Worm (Caenorhabditis elegans) whole organism, L1 larva: Measurements from ENCODE around the gene lin-26.

Source experiments
- C04F5.9 ChIP-seq: sonication (generic microtip); optimal IDR thresholded peaks from 2 replicates; lab custom pipeline; 2016; ENCODE audit warnings: missing genetic modification characterization, missing compliant biosample characterization
- C34B4.2 ChIP-seq: sonication (generic microtip); optimal IDR thresholded peaks from 2 replicates; lab custom pipeline; 2017; ENCODE audit warnings: mild to moderate bottlenecking, missing genetic modification characterization, missing compliant biosample characterization
- F16B12.6 ChIP-seq: fragments of 150-350 bp; optimal IDR thresholded peaks from 2 replicates; lab custom pipeline; 2014; ENCODE audit warnings: missing biosample characterization, missing genetic modification characterization
- aly-2 ChIP-seq: fragments of 150-350 bp; optimal IDR thresholded peaks from 2 replicates; lab custom pipeline; 2014; ENCODE audit warnings: missing biosample characterization, missing genetic modification characterization
- blmp-1 ChIP-seq: fragments of 150-350 bp; optimal IDR thresholded peaks from 2 replicates; lab custom pipeline; 2014; ENCODE audit warnings: missing biosample characterization, missing genetic modification characterization
- dpl-1 ChIP-seq, 3 experiments: fragments of 150-350 bp in 2 of 3; sonication (generic microtip) in 1 of 3; optimal IDR thresholded peaks; 2 replicates each; lab custom pipeline; 2014 to 2017; ENCODE audit warnings: missing biosample characterization in 3 of 3, missing genetic modification characterization in 3 of 3, missing genetic modification reagents in 3 of 3
- efl-1 ChIP-seq, 4 experiments: fragments of 150-350 bp; optimal IDR thresholded peaks in 3 of 4; peaks in 1 of 4; 1 replicate in 1 of 4; 2 replicates in 3 of 4; lab custom pipeline; 2014; ENCODE audit warnings: missing biosample characterization in 2 of 4, missing genetic modification characterization in 2 of 4, missing genetic modification reagents in 2 of 4
- elt-2 ChIP-seq: sonication (generic microtip); optimal IDR thresholded peaks from 2 replicates; lab custom pipeline; 2016; ENCODE audit warnings: missing genetic modification characterization, mild to moderate bottlenecking, inconsistent platforms, missing compliant biosample characterization, missing genetic modification reagents
- fkh-4 ChIP-seq: sonication (generic microtip); optimal IDR thresholded peaks from 2 replicates; lab custom pipeline; 2016; ENCODE audit warnings: missing compliant biosample characterization, missing genetic modification characterization, borderline replicate concordance
- fos-1 ChIP-seq: fragments of 150-350 bp; optimal IDR thresholded peaks from 2 replicates; lab custom pipeline; 2014; ENCODE audit warnings: missing biosample characterization, missing genetic modification characterization
- grh-1 ChIP-seq: fragments of 200-800 bp; sonication (Bioruptor generic); IDR thresholded peaks from 2 replicates; pipeline ENCODE4 v1.3.6; 2022; ENCODE audit warnings: missing genetic modification reagents, missing genetic modification characterization, missing compliant biosample characterization
- hpl-2 ChIP-seq: fragments of 150-350 bp; optimal IDR thresholded peaks from 2 replicates; lab custom pipeline; 2014; ENCODE audit warnings: missing biosample characterization, missing genetic modification reagents, missing genetic modification characterization
- jun-1 ChIP-seq: fragments of 150-350 bp; optimal IDR thresholded peaks from 2 replicates; lab custom pipeline; 2014; ENCODE audit warnings: missing biosample characterization, missing genetic modification reagents, missing genetic modification characterization
- lin-14 ChIP-seq: fragments of 200-800 bp; sonication (Bioruptor generic); optimal IDR thresholded peaks from 2 replicates; lab custom pipeline; 2018; ENCODE audit warnings: mild to moderate bottlenecking, missing genetic modification characterization, moderate library complexity, missing compliant biosample characterization
- lin-35 ChIP-seq, 2 experiments: fragments of 150-350 bp; optimal IDR thresholded peaks; 2 replicates each; lab custom pipeline; 2014; ENCODE audit warnings: missing biosample characterization in 2 of 2, missing genetic modification characterization in 2 of 2, missing genetic modification reagents in 2 of 2
- lin-39 ChIP-seq: fragments of 150-350 bp; optimal IDR thresholded peaks from 2 replicates; lab custom pipeline; 2014; ENCODE audit warnings: missing biosample characterization, missing genetic modification reagents, missing genetic modification characterization
- lir-3 ChIP-seq: sonication (generic microtip); optimal IDR thresholded peaks from 2 replicates; lab custom pipeline; 2016; ENCODE audit warnings: mild to moderate bottlenecking, missing genetic modification characterization, moderate library complexity, missing compliant biosample characterization; ENCODE audit not compliant: poor library complexity
- lsy-2 ChIP-seq, 2 experiments: fragments of 150-350 bp; optimal IDR thresholded peaks; 2 replicates each; lab custom pipeline; 2014; ENCODE audit warnings: missing biosample characterization in 2 of 2, missing genetic modification characterization in 2 of 2
- mdl-1 ChIP-seq, 2 experiments: fragments of 150-350 bp; optimal IDR thresholded peaks; 2 replicates each; lab custom pipeline; 2014 to 2017; ENCODE audit warnings: missing biosample characterization in 2 of 2, missing genetic modification characterization in 2 of 2, inconsistent platforms in 1 of 2
- mep-1 ChIP-seq: fragments of 150-350 bp; optimal IDR thresholded peaks from 2 replicates; lab custom pipeline; 2014; ENCODE audit warnings: missing biosample characterization, missing genetic modification characterization
- nhr-11 ChIP-seq: fragments of 150-350 bp; optimal IDR thresholded peaks from 2 replicates; lab custom pipeline; 2014; ENCODE audit warnings: missing biosample characterization, missing genetic modification characterization
- nhr-12 ChIP-seq: sonication (generic microtip); optimal IDR thresholded peaks from 2 replicates; lab custom pipeline; 2017; ENCODE audit warnings: missing biosample characterization, missing genetic modification characterization
- nhr-20 ChIP-seq: sonication (generic microtip); optimal IDR thresholded peaks from 2 replicates; lab custom pipeline; 2016; ENCODE audit warnings: mild to moderate bottlenecking, missing genetic modification characterization, missing compliant biosample characterization
- nhr-237 ChIP-seq: fragments of 150-350 bp; optimal IDR thresholded peaks from 2 replicates; lab custom pipeline; 2014; ENCODE audit warnings: missing biosample characterization, missing genetic modification characterization
- nhr-71 ChIP-seq: sonication (generic microtip); optimal IDR thresholded peaks from 2 replicates; lab custom pipeline; 2016; ENCODE audit warnings: mild to moderate bottlenecking, missing genetic modification characterization, moderate library complexity, missing compliant biosample characterization
- nhr-85 ChIP-seq: sonication (generic microtip); peaks from one replicate; lab custom pipeline; 2016; ENCODE audit warnings: missing genetic modification characterization, inconsistent platforms, missing compliant biosample characterization
- nhr-90 ChIP-seq: sonication (generic microtip); optimal IDR thresholded peaks from 2 replicates; lab custom pipeline; 2016; ENCODE audit warnings: mild to moderate bottlenecking, missing genetic modification characterization, missing compliant biosample characterization; ENCODE audit not compliant: poor library complexity
- pag-3 ChIP-seq: sonication (generic microtip); optimal IDR thresholded peaks from 2 replicates; lab custom pipeline; 2017; ENCODE audit warnings: missing genetic modification characterization, mild to moderate bottlenecking, missing compliant biosample characterization, antibody characterized with exemption, borderline replicate concordance; ENCODE audit not compliant: insufficient read depth
- pax-3 ChIP-seq: fragments of 200-800 bp; sonication (Bioruptor generic); optimal IDR thresholded peaks from 2 replicates; lab custom pipeline; 2018; ENCODE audit warnings: mild to moderate bottlenecking, missing genetic modification characterization, moderate library complexity, missing compliant biosample characterization
- rnt-1 ChIP-seq: sonication (generic microtip); optimal IDR thresholded peaks from 2 replicates; lab custom pipeline; 2016; ENCODE audit warnings: mild to moderate bottlenecking, missing genetic modification characterization, moderate library complexity, missing compliant biosample characterization
- snpc-4 ChIP-seq: fragments of 150-350 bp; optimal IDR thresholded peaks from 2 replicates; lab custom pipeline; 2014; ENCODE audit warnings: missing biosample characterization, missing genetic modification characterization
- snu-23 ChIP-seq: sonication (generic microtip); optimal IDR thresholded peaks from 2 replicates; lab custom pipeline; 2016; ENCODE audit warnings: missing genetic modification characterization, missing compliant biosample characterization
- sox-4 ChIP-seq: sonication (generic microtip); optimal IDR thresholded peaks from 2 replicates; lab custom pipeline; 2016; ENCODE audit warnings: missing genetic modification characterization, missing compliant biosample characterization
- unc-86 ChIP-seq: sonication (generic microtip); optimal IDR thresholded peaks from 2 replicates; lab custom pipeline; 2016; ENCODE audit warnings: missing genetic modification characterization, missing compliant biosample characterization
- unc-98 ChIP-seq: fragments of 200-800 bp; sonication (Bioruptor generic); IDR thresholded peaks from 2 replicates; pipeline ENCODE4 v1.3.6; 2022; ENCODE audit warnings: missing genetic modification characterization, missing compliant biosample characterization
- xbp-1 ChIP-seq: sonication (generic microtip); optimal IDR thresholded peaks from 2 replicates; lab custom pipeline; 2016; ENCODE audit warnings: missing genetic modification characterization, missing compliant biosample characterization
- ztf-4 ChIP-seq: fragments of 150-350 bp; optimal IDR thresholded peaks from 2 replicates; lab custom pipeline; 2014; ENCODE audit warnings: missing biosample characterization, missing genetic modification characterization

Gene lin-26

DNA sequence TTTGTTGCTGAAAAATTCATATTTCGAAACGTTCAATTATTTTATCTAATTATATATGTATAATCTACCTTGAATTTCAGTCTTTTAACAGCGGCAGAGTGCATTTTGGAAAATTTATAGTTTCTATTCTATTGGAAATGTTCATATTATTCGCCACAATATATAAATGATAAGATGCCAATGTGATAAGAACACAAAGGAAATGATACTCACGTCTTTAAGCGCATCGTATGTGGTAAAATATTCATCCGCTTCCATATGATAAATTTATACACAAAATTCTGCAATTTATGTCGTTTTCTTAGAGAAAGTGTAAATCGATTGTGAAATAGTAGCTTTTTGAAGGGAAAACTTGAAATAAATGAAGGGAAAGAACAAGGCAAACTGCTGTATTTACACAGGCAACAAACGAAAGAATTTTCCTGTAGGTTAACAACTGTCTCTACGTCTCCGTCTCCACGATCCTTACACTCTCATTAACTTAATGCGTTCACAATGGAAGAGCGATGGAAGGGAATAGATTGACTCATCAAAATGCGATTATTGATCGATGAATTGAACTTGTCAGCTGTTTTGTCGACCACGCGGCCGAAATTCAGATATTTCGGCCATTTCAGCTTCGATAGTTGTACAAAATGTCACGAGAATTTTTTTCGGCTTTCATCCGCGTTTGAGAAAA, 19.9 kb upstream of the lin-26 start, which contains the start of gene alfa-1:
alfa-1 (minus strand) TSS at position 515 of the 679 bp plus-strand sequence.
- TF ChIP-seq nhr-85 (peak; percentile 53), aly-2 (tag; lab: Kevin White, UChicago) (no peak), nhr-90 (tag; lab: Kevin White, UChicago) (no peak), F16B12.6 (tag; lab: Kevin White, UChicago) (peak; percentile 7), C04F5.9 (no peak), grh-1 (GFP tag; lab: Robert Waterston, UW) (no peak), hpl-2 (no peak), snpc-4 (tag; lab: Kevin White, UChicago) (no peak), fkh-4 (tag; lab: Kevin White, UChicago) (no peak), lsy-2 (tag; optimal IDR thresholded peaks at IDR 0.05; lab: Kevin White, UChicago) (peak in 1 of 2 experiments; percentile 36), rnt-1 (tag; lab: Kevin White, UChicago) (peak; percentile 46), lir-3 (peak; percentile 8), lin-14 (peak; percentile 74), lin-39 (no peak), nhr-237 (tag; lab: Kevin White, UChicago) (no peak), unc-86 (tag; lab: Kevin White, UChicago) (no peak), pag-3 (tag; lab: Kevin White, UChicago) (no peak), efl-1 (optimal IDR thresholded peaks at IDR 0.05; lab: Kevin White, UChicago) (peak in 1 of 2 experiments; percentile 5), efl-1 (GFP tag; optimal IDR thresholded peaks at IDR 0.05 in 1 of 2; lab: Kevin White, UChicago) (peak in 1 of 2 experiments; percentile 30), blmp-1 (peak; percentile 55), dpl-1 (GFP tag; optimal IDR thresholded peaks at IDR 0.05; lab: Kevin White, UChicago) (peak; percentile 8 to 31 (median 17)), C34B4.2 (tag; lab: Kevin White, UChicago) (no peak), nhr-20 (tag; lab: Kevin White, UChicago) (peak; percentile 6), unc-98 (no peak), lin-35 (GFP tag; optimal IDR thresholded peaks at IDR 0.05; lab: Kevin White, UChicago) (peak; percentile 27 to 39), sox-4 (tag; lab: Kevin White, UChicago) (no peak), jun-1 (tag; lab: Kevin White, UChicago) (peak; percentile 0), ztf-4 (no peak), mdl-1 (tag; optimal IDR thresholded peaks at IDR 0.05; lab: Kevin White, UChicago) (peak in 1 of 2 experiments; percentile 16), mep-1 (tag; lab: Kevin White, UChicago) (peak; percentile 54), fos-1 (peak; percentile 25), nhr-71 (peak; percentile 25), xbp-1 (tag; lab: Kevin White, UChicago) (no peak), nhr-12 (no peak), snu-23 (GFP tag; lab: Kevin White, UChicago) (peak; percentile 41), pax-3 (tag; lab: Kevin White, UChicago) (no peak), elt-2 (tag; lab: Kevin White, UChicago) (peak; percentile 46)
- TF ChIP-seq, all 84 proteins: peak for 18

DNA sequence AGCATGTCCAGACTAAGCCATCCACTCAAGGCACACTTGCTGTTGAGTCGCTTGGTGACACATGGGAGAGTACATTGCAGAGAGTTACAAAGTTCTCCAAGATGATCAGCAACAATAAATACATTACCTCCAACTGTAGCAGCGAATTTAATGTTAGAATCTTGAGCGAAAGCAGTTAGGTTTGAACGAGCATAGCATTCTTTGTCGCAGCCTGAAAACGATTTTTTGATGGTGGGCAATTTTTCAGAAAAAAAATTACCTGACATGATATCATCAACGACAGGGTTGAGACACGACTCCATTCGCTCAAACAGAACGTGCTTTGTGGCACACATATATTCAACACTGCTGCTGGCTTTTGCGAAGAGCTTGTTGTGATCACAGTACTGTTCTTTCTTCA, 19.0 kb upstream of the lin-26 start:
- TF ChIP-seq nhr-11 (tag; lab: Kevin White, UChicago) (no peak), efl-1 (optimal IDR thresholded peaks at IDR 0.05; lab: Kevin White, UChicago) (no peak), efl-1 (GFP tag; optimal IDR thresholded peaks at IDR 0.05 in 1 of 2; lab: Kevin White, UChicago) (peak in 1 of 2 experiments; percentile 51)
